Fruit fly (Drosophila melanogaster): ENCODE results near the gene tos.

The tos gene

dm6 chr2L:18652663-18653327 is 29.1 kb downstream of the tos start, which contains the start of gene Cyp310a1:
TSS of gene Cyp310a1 (minus strand) at chr2L:18653010.
- TF ChIP-seq noc (tag; optimal IDR thresholded peaks at IDR 0.05): no peak

dm6 chr2L:18647857-18648652 is 33.8 kb downstream of the tos start:
- no peak for TF ChIP-seq noc (tag; optimal IDR thresholded peaks at IDR 0.05)

DNA sequence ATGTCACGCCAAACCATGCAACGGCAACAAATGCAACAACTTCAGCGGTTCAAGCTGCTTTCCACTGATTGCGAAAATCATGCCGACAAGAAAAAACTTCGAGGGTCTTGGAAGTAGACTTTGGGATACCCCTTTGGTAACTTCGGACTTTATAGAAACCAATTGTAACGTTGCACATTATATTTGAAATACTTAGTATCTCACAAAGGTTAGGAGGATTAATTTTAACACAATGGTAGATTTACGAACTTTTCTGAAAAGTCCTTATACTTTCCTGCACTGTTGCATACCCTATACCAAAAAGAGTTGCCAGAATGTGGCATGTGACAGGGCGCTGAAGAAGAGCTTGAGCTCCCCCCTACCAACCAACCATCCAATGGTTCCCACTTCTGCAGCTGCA is 36.4 kb downstream of the tos start:
- TF ChIP-seq noc (tag; optimal IDR thresholded peaks at IDR 0.05): no peak

DNA sequence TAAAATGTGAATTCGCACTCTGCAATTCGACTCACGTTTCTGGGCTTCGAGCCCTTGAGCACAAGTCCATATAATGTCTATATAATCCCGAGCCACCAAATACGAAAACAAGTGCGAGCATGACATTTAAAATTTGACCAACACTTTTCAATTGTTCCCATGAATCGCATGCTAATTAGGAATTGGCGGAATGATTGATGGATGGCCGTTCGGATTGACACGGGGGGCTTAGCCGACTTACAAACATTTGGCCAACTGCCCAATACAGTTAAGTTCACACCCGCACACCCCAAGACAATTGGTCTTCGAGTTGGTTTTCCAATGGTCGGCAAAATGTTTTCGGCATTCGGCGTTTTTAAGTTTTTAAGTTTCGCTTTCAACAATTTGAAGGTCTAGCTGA is 40.8 kb downstream of the tos start:
- no peak for TF ChIP-seq noc (tag; optimal IDR thresholded peaks at IDR 0.05)

dm6 chr2L:18638945-18639344 is 42.9 kb downstream of the tos start:
- TF ChIP-seq noc (tag; optimal IDR thresholded peaks at IDR 0.05): no peak

DNA sequence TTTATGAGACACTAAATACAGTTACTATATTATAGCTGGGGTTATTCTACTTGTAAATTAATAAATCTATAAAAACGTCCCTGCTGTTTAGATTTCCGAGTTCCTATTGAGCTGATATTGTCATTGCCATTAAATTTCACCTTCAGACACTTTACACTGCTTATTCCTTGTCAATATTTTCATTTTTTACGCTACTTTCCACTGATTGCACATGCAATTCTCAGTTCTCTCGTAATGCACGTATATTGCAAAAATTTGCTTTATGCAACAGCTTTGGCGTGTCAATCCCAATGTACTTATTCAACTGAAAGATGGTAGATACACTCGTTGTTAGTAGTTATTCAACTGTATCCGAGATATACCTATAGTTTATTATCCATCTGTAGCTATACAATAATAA is 49.5 kb downstream of the tos start:
- no peak for TF ChIP-seq noc (tag; optimal IDR thresholded peaks at IDR 0.05)

DNA sequence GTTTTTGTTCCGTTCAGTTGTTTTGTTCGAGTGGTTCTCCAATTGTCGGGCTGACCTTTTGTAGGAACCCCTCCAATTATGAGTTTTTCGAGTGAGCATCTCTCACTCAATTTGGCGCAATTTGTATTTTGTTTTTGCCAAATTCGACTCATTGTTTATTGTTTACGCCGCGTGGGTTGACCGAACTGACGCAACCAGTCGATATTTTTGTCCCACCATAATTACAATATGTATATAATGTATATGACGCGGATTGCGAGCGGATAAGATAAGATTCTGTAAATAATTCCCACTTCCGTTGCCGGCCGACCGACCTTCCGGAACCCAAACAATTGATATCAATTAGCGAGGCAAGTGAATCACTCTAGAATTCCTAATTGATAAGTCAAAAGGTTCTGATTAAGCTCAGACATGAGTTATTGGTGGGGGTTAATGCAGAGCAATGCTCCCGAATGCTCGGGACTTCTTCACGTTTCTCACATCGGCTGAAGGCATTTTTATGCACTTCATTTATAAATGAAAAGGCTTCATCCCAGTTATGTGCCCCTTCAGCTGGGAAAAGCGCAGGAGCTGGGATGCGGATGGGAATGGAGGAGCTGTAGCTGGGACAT is 51.2 kb downstream of the tos start:
- TF ChIP-seq noc (tag; optimal IDR thresholded peaks at IDR 0.05): no peak
